Worm (Caenorhabditis elegans): ENCODE data around the gene math-3.

ce11 chrII:1735145-1735544, 36.7 kb upstream of the math-3 start:
- TF ChIP-seq dao-5 (tag; optimal IDR thresholded peaks at IDR 0.05) (no peak), him-1 (tag; optimal IDR thresholded peaks at IDR 0.05) (no peak)
